Fruit fly (Drosophila melanogaster) whole organism, embryonic: ENCODE data around the gene AP-1-2beta.
A peak's percentile ranks its signal among the peaks of the same experiment; 100 is the strongest.

ENCODE experiments used
- CG10147 ChIP-seq: fragments of 200-800 bp; sonication (Bioruptor generic); optimal IDR thresholded peaks from 2 replicates; lab custom pipeline; 2019; ENCODE audit warnings: missing biosample characterization, mild to moderate bottlenecking, missing genetic modification characterization, moderate library complexity
- CG10654 ChIP-seq: fragments of 200-800 bp; sonication (Bioruptor generic); optimal IDR thresholded peaks from 2 replicates; lab custom pipeline; 2016; ENCODE audit warnings: missing biosample characterization, missing genetic modification characterization
- CG11085 ChIP-seq: fragments of 200-800 bp; sonication (Bioruptor generic); IDR thresholded peaks from 2 replicates; pipeline ENCODE4 v1.3.6; 2022; ENCODE audit warnings: missing biosample characterization, missing genetic modification characterization
- CG11093 ChIP-seq: fragments of 200-800 bp; sonication (Bioruptor generic); IDR thresholded peaks from 3 replicates; pipeline ENCODE4 v1.3.6; 2022; ENCODE audit warnings: missing biosample characterization, missing genetic modification characterization
- CG11456 ChIP-seq: fragments of 200-800 bp; sonication (Bioruptor generic); IDR thresholded peaks from 3 replicates; pipeline ENCODE4 v1.3.6; 2022; ENCODE audit warnings: missing biosample characterization, missing genetic modification characterization
- CG11560 ChIP-seq: fragments of 200-800 bp; sonication (Bioruptor generic); IDR thresholded peaks from 3 replicates; pipeline ENCODE4 v1.3.6; 2022; ENCODE audit warnings: missing biosample characterization, missing genetic modification characterization
- CG12219 ChIP-seq: fragments of 200-800 bp; sonication (Bioruptor generic); optimal IDR thresholded peaks from 3 replicates; lab custom pipeline; 2018; ENCODE audit warnings: missing biosample characterization, mild to moderate bottlenecking, missing genetic modification characterization
- CG13424 ChIP-seq: fragments of 200-800 bp; sonication (Bioruptor generic); optimal IDR thresholded peaks from 2 replicates; lab custom pipeline; 2019; ENCODE audit warnings: missing biosample characterization, mild to moderate bottlenecking, missing genetic modification characterization, moderate library complexity
- CG16815 ChIP-seq: fragments of 200-800 bp; sonication (Bioruptor generic); optimal IDR thresholded peaks from 3 replicates; lab custom pipeline; 2017; ENCODE audit warnings: missing biosample characterization, mild to moderate bottlenecking, missing genetic modification characterization
- CG1832 ChIP-seq: fragments of 200-800 bp; sonication (Bioruptor generic); optimal IDR thresholded peaks from 2 replicates; lab custom pipeline; 2017; ENCODE audit warnings: missing biosample characterization, mild to moderate bottlenecking, missing genetic modification characterization, inconsistent platforms
- CG18599 ChIP-seq: fragments of 200-800 bp; sonication (Bioruptor generic); optimal IDR thresholded peaks from 3 replicates; lab custom pipeline; 2017; ENCODE audit warnings: missing biosample characterization, missing genetic modification characterization, mild to moderate bottlenecking, moderate library complexity, missing genetic modification reagents
- CG3065 ChIP-seq: fragments of 200-800 bp; sonication (Bioruptor generic); optimal IDR thresholded peaks from 2 replicates; lab custom pipeline; 2016; ENCODE audit warnings: missing biosample characterization, missing genetic modification characterization
- CG31388 ChIP-seq: fragments of 200-800 bp; sonication (Bioruptor generic); optimal IDR thresholded peaks from 2 replicates; lab custom pipeline; 2016; ENCODE audit warnings: missing biosample characterization, missing genetic modification characterization
- CG32767 ChIP-seq: fragments of 200-800 bp; sonication (Bioruptor generic); IDR thresholded peaks from 2 replicates; pipeline ENCODE4 v1.3.6; 2022; ENCODE audit warnings: missing biosample characterization, missing genetic modification characterization
- CG33557 ChIP-seq: fragments of 200-800 bp; sonication (Bioruptor generic); optimal IDR thresholded peaks from 2 replicates; lab custom pipeline; 2019; ENCODE audit warnings: missing biosample characterization, mild to moderate bottlenecking, missing genetic modification characterization, moderate library complexity
- CG34224 ChIP-seq: fragments of 200-800 bp; sonication (Bioruptor generic); IDR thresholded peaks from 3 replicates; pipeline ENCODE4 v1.3.6; 2022; ENCODE audit warnings: missing biosample characterization, missing genetic modification characterization; ENCODE audit not compliant: partially characterized antibody
- CG3726 ChIP-seq: fragments of 200-800 bp; sonication (Bioruptor generic); IDR thresholded peaks from 3 replicates; pipeline ENCODE4, ENCODE4 v1.3.6; 2022; ENCODE audit warnings: missing biosample characterization, missing genetic modification characterization
- CG4404 ChIP-seq: fragments of 200-800 bp; sonication (Bioruptor generic); IDR thresholded peaks from 2 replicates; pipeline ENCODE4 v1.3.6; 2022; ENCODE audit warnings: missing biosample characterization, missing genetic modification characterization
- CG7928 ChIP-seq: fragments of 200-800 bp; sonication (Bioruptor generic); optimal IDR thresholded peaks from 2 replicates; lab custom pipeline; 2017; ENCODE audit warnings: missing biosample characterization, mild to moderate bottlenecking, missing genetic modification characterization
- CrebB ChIP-seq: fragments of 200-800 bp; sonication (Bioruptor generic); optimal IDR thresholded peaks from 3 replicates; lab custom pipeline; 2018; ENCODE audit warnings: missing biosample characterization, mild to moderate bottlenecking, missing genetic modification characterization
- Dip2 ChIP-seq: fragments of 200-800 bp; sonication (Bioruptor generic); IDR thresholded peaks from 2 replicates; pipeline ENCODE4 v1.3.6; 2022; ENCODE audit warnings: missing biosample characterization, missing genetic modification characterization
- E2f2 ChIP-seq: fragments of 200-800 bp; sonication (Bioruptor generic); IDR thresholded peaks from 2 replicates; pipeline ENCODE4 v1.3.6; 2022; ENCODE audit warnings: missing biosample characterization, missing genetic modification characterization
- HHEX ChIP-seq: fragments of 200-800 bp; sonication (Bioruptor generic); optimal IDR thresholded peaks from 3 replicates; lab custom pipeline; 2017; ENCODE audit warnings: missing biosample characterization, mild to moderate bottlenecking, missing genetic modification characterization, missing genetic modification reagents
- HLH3B ChIP-seq: fragments of 200-800 bp; sonication (Bioruptor generic); IDR thresholded peaks from 2 replicates; pipeline ENCODE4 v1.3.6; 2022; ENCODE audit warnings: missing biosample characterization, missing genetic modification characterization
- Hand ChIP-seq: fragments of 200-800 bp; sonication (Bioruptor generic); optimal IDR thresholded peaks from 2 replicates; lab custom pipeline; 2017; ENCODE audit warnings: mild to moderate bottlenecking, missing biosample characterization, missing genetic modification reagents, missing genetic modification characterization
- HmgZ ChIP-seq: fragments of 200-800 bp; sonication (Bioruptor generic); optimal IDR thresholded peaks from 2 replicates; lab custom pipeline; 2018; ENCODE audit warnings: missing biosample characterization, mild to moderate bottlenecking, missing genetic modification characterization
- Hr78 ChIP-seq, 2 experiments: fragments of 200-800 bp in 1 of 2; fragments of >200 bp in 1 of 2; sonication (Bioruptor generic) in 1 of 2; optimal IDR thresholded peaks; 2 replicates each; lab custom pipeline; 2017 to 2019; ENCODE audit warnings: missing biosample characterization in 2 of 2, missing genetic modification characterization in 2 of 2, mild to moderate bottlenecking in 1 of 2, moderate library complexity in 1 of 2
- Mad ChIP-seq: fragments of 200-800 bp; sonication (Bioruptor generic); optimal IDR thresholded peaks from 2 replicates; lab custom pipeline; 2016; ENCODE audit warnings: missing biosample characterization, missing genetic modification characterization
- Myb ChIP-seq: fragments of 200-800 bp; sonication (Bioruptor generic); optimal IDR thresholded peaks from 2 replicates; lab custom pipeline; 2016; ENCODE audit warnings: missing biosample characterization, missing genetic modification characterization
- NFAT ChIP-seq: fragments of 200-800 bp; sonication (Bioruptor generic); IDR thresholded peaks from 2 replicates; pipeline ENCODE4 v1.3.6; 2022; ENCODE audit warnings: missing biosample characterization, missing genetic modification characterization
- Rfx ChIP-seq: fragments of 200-800 bp; sonication (Bioruptor generic); IDR thresholded peaks from 2 replicates; pipeline ENCODE4 v1.3.6; 2022; ENCODE audit warnings: missing biosample characterization, missing genetic modification characterization
- abd-A ChIP-seq: fragments of 200-800 bp; sonication (Bioruptor generic); optimal IDR thresholded peaks from 3 replicates; lab custom pipeline; 2019; ENCODE audit warnings: missing biosample characterization, mild to moderate bottlenecking, missing genetic modification characterization, moderate library complexity
- ase ChIP-seq: fragments of 200-800 bp; sonication (Bioruptor generic); IDR thresholded peaks from 3 replicates; pipeline ENCODE4 v1.3.6; 2022; ENCODE audit warnings: missing biosample characterization, missing genetic modification characterization
- bigmax ChIP-seq: fragments of 200-800 bp; sonication (Bioruptor generic); optimal IDR thresholded peaks from 2 replicates; lab custom pipeline; 2018; ENCODE audit warnings: missing biosample characterization, mild to moderate bottlenecking, missing genetic modification characterization
- bsh ChIP-seq, 2 experiments: fragments of 200-800 bp; sonication (Bioruptor generic); optimal IDR thresholded peaks; 2 replicates each; lab custom pipeline; 2017 to 2018; ENCODE audit warnings: mild to moderate bottlenecking in 2 of 2, missing biosample characterization in 2 of 2, missing genetic modification characterization in 2 of 2, moderate library complexity in 1 of 2
- crc ChIP-seq: fragments of 200-800 bp; sonication (Bioruptor generic); optimal IDR thresholded peaks from 2 replicates; lab custom pipeline; 2016; ENCODE audit warnings: missing biosample characterization, missing genetic modification characterization
- disco-r ChIP-seq: fragments of 200-800 bp; sonication (Bioruptor generic); optimal IDR thresholded peaks from 2 replicates; lab custom pipeline; 2016; ENCODE audit warnings: missing biosample characterization, missing genetic modification characterization
- dmrt11E ChIP-seq: fragments of 200-800 bp; sonication (Bioruptor generic); optimal IDR thresholded peaks from 3 replicates; lab custom pipeline; 2018; ENCODE audit warnings: missing biosample characterization, mild to moderate bottlenecking, missing genetic modification characterization, moderate library complexity
- grau ChIP-seq: fragments of 200-800 bp; optimal IDR thresholded peaks from 3 replicates; lab custom pipeline; 2019; ENCODE audit warnings: missing biosample characterization, mild to moderate bottlenecking, missing genetic modification characterization, moderate library complexity
- h ChIP-seq: fragments of >200 bp; optimal IDR thresholded peaks from 2 replicates; lab custom pipeline; 2017
- kni ChIP-seq: fragments of 200-800 bp; sonication (Bioruptor generic); optimal IDR thresholded peaks from 3 replicates; lab custom pipeline; 2017; ENCODE audit warnings: mild to moderate bottlenecking, missing biosample characterization, missing genetic modification reagents, missing genetic modification characterization
- mam ChIP-seq: fragments of 200-800 bp; sonication (Bioruptor generic); optimal IDR thresholded peaks from 3 replicates; lab custom pipeline; 2016; ENCODE audit warnings: missing biosample characterization, missing genetic modification characterization
- nmo ChIP-seq: fragments of 200-800 bp; sonication (Bioruptor generic); optimal IDR thresholded peaks from 2 replicates; lab custom pipeline; 2018; ENCODE audit warnings: missing biosample characterization, mild to moderate bottlenecking, missing genetic modification characterization, moderate library complexity
- phol ChIP-seq: fragments of 200-800 bp; sonication (Bioruptor generic); optimal IDR thresholded peaks from 3 replicates; lab custom pipeline; 2018; ENCODE audit warnings: missing biosample characterization, mild to moderate bottlenecking, missing genetic modification characterization, moderate library complexity
- pita ChIP-seq: fragments of 200-800 bp; sonication (Bioruptor generic); optimal IDR thresholded peaks from 2 replicates; lab custom pipeline; 2017; ENCODE audit warnings: missing biosample characterization, mild to moderate bottlenecking, missing genetic modification characterization
- pnt ChIP-seq: fragments of 200-800 bp; sonication (Bioruptor generic); optimal IDR thresholded peaks from 3 replicates; lab custom pipeline; 2016; ENCODE audit warnings: missing biosample characterization, missing genetic modification characterization
- slou ChIP-seq: fragments of 200-800 bp; sonication (Bioruptor generic); optimal IDR thresholded peaks from 3 replicates; lab custom pipeline; 2016; ENCODE audit warnings: missing biosample characterization, missing genetic modification characterization
- tgo ChIP-seq: fragments of 200-800 bp; sonication (Bioruptor generic); IDR thresholded peaks from 3 replicates; pipeline ENCODE4 v1.3.6; 2022; ENCODE audit warnings: missing biosample characterization, missing genetic modification characterization
- wek ChIP-seq: fragments of 200-800 bp; sonication (Bioruptor generic); optimal IDR thresholded peaks from 3 replicates; lab custom pipeline; 2018; ENCODE audit warnings: missing biosample characterization, mild to moderate bottlenecking, missing genetic modification characterization, moderate library complexity
- yki ChIP-seq: fragments of >200 bp; optimal IDR thresholded peaks from 3 replicates; lab custom pipeline; 2018
- zf30C ChIP-seq: fragments of 200-800 bp; sonication (Bioruptor generic); optimal IDR thresholded peaks from 3 replicates; lab custom pipeline; 2018; ENCODE audit warnings: missing biosample characterization, mild to moderate bottlenecking, missing genetic modification characterization

The AP-1-2beta gene

dm6 chrX:19744003-19744488 is 13.2 kb downstream of the AP-1-2beta start, which contains the start of the genes CG18809, COX6B, CG33932 and Rpp20 (continued):
- TF ChIP-seq pita (GFP tag; lab: Kevin White, UChicago) (no peak), CG11560 (peak; percentile 72; the same call in 2 of the 3 replicates), bsh (GFP tag; optimal IDR thresholded peaks at IDR 0.05; lab: Kevin White, UChicago) (peak in 1 of 2 experiments; percentile 23), CG34224 (peak; percentile 91), CG13424 (tag; lab: Kevin White, UChicago) (peak; percentile 30), CG10147 (peak; percentile 11), HmgZ (tag; lab: Kevin White, UChicago) (peak; percentile 91), mam (GFP tag; lab: Kevin White, UChicago) (peak; percentile 87), yki (lab: Kevin White, UChicago) (no peak), NFAT (peak; percentile 72), Mad (GFP tag; lab: Kevin White, UChicago) (peak; percentile 72), nmo (peak; percentile 71), CG3065 (no peak), disco-r (GFP tag; lab: Kevin White, UChicago) (peak; percentile 56), wek (GFP tag; lab: Kevin White, UChicago) (no peak), CG7928 (GFP tag; lab: Kevin White, UChicago) (peak; percentile 41), HHEX (GFP tag; lab: Kevin White, UChicago) (peak; percentile 54), slou (GFP tag; lab: Kevin White, UChicago) (no peak), CG3726 (GFP tag; lab: Robert Waterston, UW) (no peak), CG11093 (GFP tag; lab: Robert Waterston, UW) (no peak), phol (peak; percentile 71), CG1832 (no peak), CrebB (tag; lab: Kevin White, UChicago) (peak; percentile 55), tgo (peak; percentile 43; the same call in 1 of the 3 replicates), bigmax (GFP tag; lab: Kevin White, UChicago) (peak; percentile 49), Dip2 (GFP tag; lab: Robert Waterston, UW) (no peak), h (lab: Kevin White, UChicago) (no peak), CG18599 (GFP tag; lab: Kevin White, UChicago) (peak; percentile 74), CG11085 (GFP tag; lab: Robert Waterston, UW) (peak; percentile 73), kni (peak; percentile 26), CG16815 (GFP tag; lab: Kevin White, UChicago) (peak; percentile 25), Hr78 (GFP tag; optimal IDR thresholded peaks at IDR 0.05; lab: Kevin White, UChicago) (no peak), CG33557 (no peak), CG32767 (GFP tag; lab: Robert Waterston, UW) (no peak), CG12219 (peak; percentile 38), ase (GFP tag; lab: Robert Waterston, UW) (no peak), CG31388 (no peak), abd-A (tag; lab: Kevin White, UChicago) (no peak), CG11456 (peak; percentile 75; the same call in 1 of the 3 replicates), crc (GFP tag; lab: Kevin White, UChicago) (peak; percentile 42), Hand (no peak), CG4404 (GFP tag; lab: Robert Waterston, UW) (peak; percentile 18; the same call in 1 of the 2 replicates), Rfx (peak; percentile 88), zf30C (GFP tag; lab: Kevin White, UChicago) (no peak), Myb (peak; percentile 78), grau (peak; percentile 54), CG10654 (GFP tag; lab: Kevin White, UChicago) (peak; percentile 56), pnt (peak; percentile 33), dmrt11E (tag; lab: Kevin White, UChicago) (no peak), HLH3B (GFP tag; lab: Robert Waterston, UW) (peak; percentile 54), E2f2 (GFP tag; lab: Robert Waterston, UW) (peak; percentile 60)
